Fruit fly (Drosophila melanogaster): ENCODE data around the gene Rala.

The Rala gene

dm6 chrX:3714020-3714419 is 5.4 kb downstream of the Rala start (continued):
- TF ChIP-seq CG12071 (GFP tag; optimal IDR thresholded peaks at IDR 0.05) = no peak
- TF ChIP-seq CG12155 (GFP tag; optimal IDR thresholded peaks at IDR 0.05) = peak; percentile 15
- peak; percentile 18 for TF ChIP-seq org-1 (GFP tag; optimal IDR thresholded peaks at IDR 0.05)
- no peak for TF ChIP-seq CG4404 (GFP tag; IDR thresholded peaks at IDR 0.05)
- peak; percentile 65 for TF ChIP-seq Oli (tag; optimal IDR thresholded peaks at IDR 0.05)
- TF ChIP-seq Mad (GFP tag; optimal IDR thresholded peaks at IDR 0.05) = no peak
- TF ChIP-seq CG18011 (GFP tag; optimal IDR thresholded peaks at IDR 0.05) = no peak
- no peak for TF ChIP-seq cas (GFP tag; IDR thresholded peaks at IDR 0.05)
- no peak for TF ChIP-seq dmrt11E (tag; optimal IDR thresholded peaks at IDR 0.05)
- TF ChIP-seq H15 (GFP tag; IDR thresholded peaks at IDR 0.05) = no peak
- TF ChIP-seq sisA (GFP tag; IDR thresholded peaks at IDR 0.05) = no peak
- no peak for TF ChIP-seq C15 (GFP tag; IDR thresholded peaks at IDR 0.05)
- TF ChIP-seq CG1792 (GFP tag; optimal IDR thresholded peaks at IDR 0.05) = no peak
- no peak for TF ChIP-seq ash1 (GFP tag; optimal IDR thresholded peaks at IDR 0.05)
- TF ChIP-seq CG4360 (GFP tag; IDR thresholded peaks at IDR 0.05) = no peak
- no peak for TF ChIP-seq pzg (GFP tag; optimal IDR thresholded peaks at IDR 0.05)
- no peak for TF ChIP-seq Max (GFP tag; optimal IDR thresholded peaks at IDR 0.05)
- TF ChIP-seq CG9876 (GFP tag; optimal IDR thresholded peaks at IDR 0.05) = no peak
- no peak for TF ChIP-seq HHEX (GFP tag; optimal IDR thresholded peaks at IDR 0.05)
- no peak for TF ChIP-seq gt (GFP tag; IDR thresholded peaks at IDR 0.05)
- no peak for TF ChIP-seq Scr (GFP tag; IDR thresholded peaks at IDR 0.05; ENCODE audit: partially characterized antibody)

dm6 chrX:3710531-3711084 is 8.8 kb downstream of the Rala start:
- TF ChIP-seq Pdp1 (GFP tag; optimal IDR thresholded peaks at IDR 0.05) = peak in 1 of 2 experiments; percentile 18
- no peak for TF ChIP-seq tup (GFP tag; optimal IDR thresholded peaks at IDR 0.05)

- TF ChIP-seq seq (GFP tag; IDR thresholded peaks at IDR 0.05) (no peak), ato (GFP tag; IDR thresholded peaks at IDR 0.05; ENCODE audit: partially characterized antibody) (peak; percentile 41; the same call in 1 of the 2 replicates), HLH3B (GFP tag; IDR thresholded peaks at IDR 0.05) (no peak), Trl (optimal IDR thresholded peaks at IDR 0.05) (no peak), Trl (GFP tag; optimal IDR thresholded peaks at IDR 0.05) (peak; percentile 19), Nf-YB (GFP tag; optimal IDR thresholded peaks at IDR 0.05) (peak; percentile 94), Sry-δ (GFP tag; optimal IDR thresholded peaks at IDR 0.05) (peak; percentile 11), stc (GFP tag; IDR thresholded peaks at IDR 0.05) (no peak), CG9437 (GFP tag; optimal IDR thresholded peaks at IDR 0.05) (peak; percentile 16), Ets97D (GFP tag; optimal IDR thresholded peaks at IDR 0.05) (peak; percentile 40), sug (tag; optimal IDR thresholded peaks at IDR 0.05) (peak; percentile 19), CG6272 (GFP tag; IDR thresholded peaks at IDR 0.05) (no peak), ac (GFP tag; optimal IDR thresholded peaks at IDR 0.05) (peak; percentile 55), CG12236 (GFP tag; optimal IDR thresholded peaks at IDR 0.05) (peak; percentile 8), hkb (optimal IDR thresholded peaks at IDR 0.05) (no peak), hkb (GFP tag; IDR thresholded peaks at IDR 0.05) (no peak), CG15479 (GFP tag; optimal IDR thresholded peaks at IDR 0.05) (peak; percentile 55), ems (GFP tag; optimal IDR thresholded peaks at IDR 0.05) (no peak), Mrtf (GFP tag; IDR thresholded peaks at IDR 0.05) (no peak), CG1647 (GFP tag; optimal IDR thresholded peaks at IDR 0.05) (no peak), CG4707 (GFP tag; optimal IDR thresholded peaks at IDR 0.05) (peak; percentile 27), yki (optimal IDR thresholded peaks at IDR 0.05) (no peak), mirr (GFP tag; optimal IDR thresholded peaks at IDR 0.05) (no peak), Lim3 (GFP tag; IDR thresholded peaks at IDR 0.05) (no peak), az2 (GFP tag; optimal IDR thresholded peaks at IDR 0.05) (no peak), CG17568 (GFP tag; optimal IDR thresholded peaks at IDR 0.05) (peak; percentile 13), Sry-β (GFP tag; optimal IDR thresholded peaks at IDR 0.05) (peak; percentile 89), usp (GFP tag; optimal IDR thresholded peaks at IDR 0.05) (no peak)
Observed at dm6 chrX:3704204-3704660, 15.2 kb downstream of the Rala start.
